Worm (Caenorhabditis elegans) whole organism, L3 larva: ENCODE measurements around the gene kbp-1.

Source experiments
- R02D3.7 ChIP-seq: fragments of 150-350 bp; optimal IDR thresholded peaks from 2 replicates; lab custom pipeline; 2014; ENCODE audit warnings: missing biosample characterization, missing genetic modification characterization
- ZK546.5 ChIP-seq: sonication (generic microtip); optimal IDR thresholded peaks from 2 replicates; lab custom pipeline; 2017; ENCODE audit warnings: missing biosample characterization, missing genetic modification characterization
- aly-2 ChIP-seq: fragments of 150-350 bp; optimal IDR thresholded peaks from 2 replicates; lab custom pipeline; 2014; ENCODE audit warnings: missing biosample characterization, missing genetic modification characterization
- ama-1 ChIP-seq: fragments of 150-350 bp; optimal IDR thresholded peaks from 2 replicates; lab custom pipeline; 2018
- ceh-16 ChIP-seq: sonication (generic microtip); optimal IDR thresholded peaks from 2 replicates; lab custom pipeline; 2017; ENCODE audit warnings: missing biosample characterization, missing genetic modification characterization
- ceh-28 ChIP-seq: fragments of 150-350 bp; optimal IDR thresholded peaks from 2 replicates; lab custom pipeline; 2014; ENCODE audit warnings: missing biosample characterization, missing genetic modification reagents, missing genetic modification characterization
- daf-12 ChIP-seq: fragments of 150-350 bp; optimal IDR thresholded peaks from 2 replicates; lab custom pipeline; 2014; ENCODE audit warnings: missing biosample characterization, missing genetic modification reagents, missing genetic modification characterization
- egl-27 ChIP-seq: sonication (generic microtip); optimal IDR thresholded peaks from 4 replicates; lab custom pipeline; 2017; ENCODE audit warnings: missing biosample characterization, missing genetic modification reagents, missing genetic modification characterization
- egl-5 ChIP-seq: fragments of 150-350 bp; optimal IDR thresholded peaks from 2 replicates; lab custom pipeline; 2017; ENCODE audit warnings: missing biosample characterization, missing genetic modification reagents, missing genetic modification characterization, inconsistent platforms
- elt-2 ChIP-seq: sonication (generic microtip); optimal IDR thresholded peaks from 2 replicates; lab custom pipeline; 2016; ENCODE audit warnings: missing genetic modification reagents, mild to moderate bottlenecking, missing genetic modification characterization, missing compliant biosample characterization
- elt-3 ChIP-seq, 3 experiments: fragments of 150-350 bp in 1 of 3; sonication (generic microtip) in 2 of 3; optimal IDR thresholded peaks; 2 replicates in 2 of 3; 4 replicates in 1 of 3; lab custom pipeline; 2014 to 2017; ENCODE audit warnings: missing biosample characterization in 3 of 3, missing genetic modification characterization in 3 of 3
- fkh-10 ChIP-seq: sonication (generic microtip); optimal IDR thresholded peaks from 2 replicates; lab custom pipeline; 2017; ENCODE audit warnings: missing biosample characterization, missing genetic modification reagents, missing genetic modification characterization
- fkh-2 ChIP-seq: fragments of 150-350 bp; optimal IDR thresholded peaks from 2 replicates; lab custom pipeline; 2014; ENCODE audit warnings: missing biosample characterization, missing genetic modification reagents, missing genetic modification characterization
- hmg-11 ChIP-seq: sonication (generic microtip); optimal IDR thresholded peaks from 2 replicates; lab custom pipeline; 2016; ENCODE audit warnings: missing genetic modification characterization, missing compliant biosample characterization
- jun-1 ChIP-seq: fragments of 150-350 bp; optimal IDR thresholded peaks from 2 replicates; lab custom pipeline; 2014; ENCODE audit warnings: missing biosample characterization, missing genetic modification reagents, missing genetic modification characterization
- lin-15B ChIP-seq: fragments of 150-350 bp; optimal IDR thresholded peaks from 2 replicates; lab custom pipeline; 2014; ENCODE audit warnings: missing biosample characterization, missing genetic modification characterization
- lin-39 ChIP-seq: fragments of 150-350 bp; optimal IDR thresholded peaks from 2 replicates; lab custom pipeline; 2018; ENCODE audit warnings: missing biosample characterization, missing genetic modification reagents, missing genetic modification characterization
- mdl-1 ChIP-seq: fragments of 150-350 bp; optimal IDR thresholded peaks from 2 replicates; lab custom pipeline; 2014; ENCODE audit warnings: missing biosample characterization, missing genetic modification characterization
- mml-1 ChIP-seq: fragments of 150-350 bp; sonication (generic microtip); optimal IDR thresholded peaks from 3 replicates; lab custom pipeline; 2014; ENCODE audit warnings: missing biosample characterization, missing genetic modification characterization
- nfya-1 ChIP-seq: sonication (generic microtip); optimal IDR thresholded peaks from 2 replicates; lab custom pipeline; 2017; ENCODE audit warnings: missing genetic modification characterization, mild to moderate bottlenecking, missing compliant biosample characterization, antibody characterized with exemption, moderate library complexity; ENCODE audit not compliant: insufficient read depth
- nhr-12 ChIP-seq: fragments of 150-350 bp; optimal IDR thresholded peaks from 2 replicates; lab custom pipeline; 2014; ENCODE audit warnings: missing biosample characterization, missing genetic modification characterization
- nhr-23 ChIP-seq: fragments of 150-350 bp; optimal IDR thresholded peaks from 2 replicates; lab custom pipeline; 2014; ENCODE audit warnings: missing biosample characterization, missing genetic modification reagents, missing genetic modification characterization
- nhr-237 ChIP-seq: fragments of 150-350 bp; optimal IDR thresholded peaks from 2 replicates; lab custom pipeline; 2014; ENCODE audit warnings: missing biosample characterization, missing genetic modification characterization
- nhr-25 ChIP-seq: sonication (generic microtip); optimal IDR thresholded peaks from 2 replicates; lab custom pipeline; 2017; ENCODE audit warnings: missing biosample characterization, missing genetic modification characterization
- nhr-28 ChIP-seq: fragments of 150-350 bp; optimal IDR thresholded peaks from 2 replicates; lab custom pipeline; 2014; ENCODE audit warnings: missing biosample characterization, missing genetic modification characterization
- nhr-43 ChIP-seq: sonication (generic microtip); optimal IDR thresholded peaks from 2 replicates; lab custom pipeline; 2016; ENCODE audit warnings: mild to moderate bottlenecking, missing genetic modification characterization, missing compliant biosample characterization; ENCODE audit not compliant: poor library complexity, severe bottlenecking
- nhr-76 ChIP-seq: fragments of 150-350 bp; sonication (generic microtip); optimal IDR thresholded peaks from 5 replicates; lab custom pipeline; 2014; ENCODE audit warnings: missing biosample characterization, missing genetic modification characterization
- pha-4 ChIP-seq: fragments of 150-350 bp; optimal IDR thresholded peaks from 2 replicates; lab custom pipeline; 2014; ENCODE audit warnings: missing biosample characterization, missing genetic modification reagents, missing genetic modification characterization
- pqm-1 ChIP-seq: fragments of 150-350 bp; optimal IDR thresholded peaks from 2 replicates; lab custom pipeline; 2017; ENCODE audit warnings: missing biosample characterization, missing genetic modification characterization, inconsistent platforms
- skn-1 ChIP-seq: fragments of 150-350 bp; optimal IDR thresholded peaks from 2 replicates; lab custom pipeline; 2014; ENCODE audit warnings: missing biosample characterization, missing genetic modification characterization
- snpc-4 ChIP-seq: fragments of 150-350 bp; optimal IDR thresholded peaks from 2 replicates; lab custom pipeline; 2014; ENCODE audit warnings: missing biosample characterization, missing genetic modification characterization
- tbx-2 ChIP-seq: sonication (generic microtip); optimal IDR thresholded peaks from 2 replicates; lab custom pipeline; 2016; ENCODE audit warnings: mild to moderate bottlenecking, missing genetic modification characterization, missing compliant biosample characterization
- unc-39 ChIP-seq: sonication (generic microtip); optimal IDR thresholded peaks from 4 replicates; lab custom pipeline; 2017; ENCODE audit warnings: missing biosample characterization, missing genetic modification characterization
- unc-62 ChIP-seq: fragments of 150-350 bp; sonication (generic microtip); optimal IDR thresholded peaks from 4 replicates; lab custom pipeline; 2014; ENCODE audit warnings: missing biosample characterization, missing genetic modification reagents, missing genetic modification characterization
- ztf-11 ChIP-seq: fragments of 150-350 bp; optimal IDR thresholded peaks from 2 replicates; lab custom pipeline; 2014; ENCODE audit warnings: missing biosample characterization, missing genetic modification characterization

Gene kbp-1

DNA sequence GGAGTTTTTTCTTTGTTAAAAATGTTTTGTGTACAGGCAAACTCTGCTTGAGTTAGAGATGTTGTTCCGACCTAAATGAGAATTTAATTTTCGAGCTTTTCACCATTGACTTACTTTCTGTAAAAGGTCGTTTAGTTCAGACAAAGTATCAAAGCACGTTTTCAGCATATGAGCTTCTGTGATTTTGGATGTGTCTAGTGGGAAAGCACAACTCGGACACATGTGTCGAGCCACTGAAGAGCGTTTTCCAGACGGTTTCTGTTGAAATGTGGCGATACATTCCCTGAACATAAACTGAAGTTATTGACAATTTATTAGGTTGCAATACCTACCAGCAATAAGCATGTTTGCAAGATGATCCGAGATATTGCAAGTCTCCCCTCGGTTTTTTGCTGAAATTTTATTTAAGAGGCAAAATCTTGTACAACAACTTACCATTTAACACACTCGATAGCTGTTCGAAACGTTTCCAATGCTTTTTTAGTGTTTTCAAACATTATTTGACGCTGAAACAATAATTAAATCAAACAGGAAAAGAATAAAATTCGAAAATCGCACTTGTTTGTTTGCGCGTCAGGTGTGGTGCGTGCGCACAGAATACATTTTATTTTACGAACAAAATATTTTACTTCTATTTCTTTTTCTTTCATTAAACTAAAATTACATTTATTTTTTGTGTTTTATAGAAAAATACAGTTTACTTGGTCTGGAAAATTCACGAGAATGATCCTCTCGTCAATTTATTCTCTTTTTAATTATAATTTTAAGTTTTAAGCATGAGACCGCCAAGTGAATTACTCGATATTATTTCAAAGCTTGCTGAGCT, 19.8 kb downstream of the kbp-1 start, which contains the start of the genes brd-1 and K04C2.2:
Gene brd-1, minus strand, starts transcription at position 506 of the 826 bp plus-strand sequence.
Gene K04C2.2, plus strand, starts transcription at position 776 of the 826 bp plus-strand sequence.
- TF ChIP-seq hmg-11 (tag; lab: Kevin White, UChicago) (peak; percentile 21), aly-2 (tag; lab: Kevin White, UChicago) (no peak), nhr-23 (tag; lab: Kevin White, UChicago) (peak; percentile 11), nfya-1 (tag; lab: Kevin White, UChicago) (peak; percentile 18), pha-4 (tag; lab: Kevin White, UChicago) (peak; percentile 35)

DNA sequence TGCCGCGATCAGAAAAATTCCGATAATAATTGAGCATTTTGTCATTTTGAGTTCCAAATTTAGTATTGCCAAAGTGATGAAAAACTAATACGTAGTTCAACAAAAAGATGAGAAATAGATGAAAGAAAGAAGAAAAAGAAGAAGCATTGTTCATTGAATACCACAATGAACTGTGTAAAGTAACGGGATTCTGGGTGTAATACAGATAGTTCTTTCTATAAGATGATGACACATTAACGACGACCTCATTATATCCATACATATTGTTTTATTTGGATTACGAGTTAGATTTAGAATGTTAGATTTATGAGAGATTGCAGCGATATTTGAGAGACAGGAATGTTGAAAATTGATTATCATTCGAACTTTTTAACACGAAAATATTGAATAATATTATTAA, 22.1 kb downstream of the kbp-1 start, which contains the start of gene K04C2.5:
Gene K04C2.5, minus strand, starts transcription at position 101 of the 400 bp plus-strand sequence.
- TF ChIP-seq R02D3.7 (tag; lab: Kevin White, UChicago) (no peak), daf-12 (tag; lab: Kevin White, UChicago) (no peak), tbx-2 (tag; lab: Kevin White, UChicago) (no peak), nhr-12 (tag; lab: Kevin White, UChicago) (no peak), lin-39 (tag; lab: Kevin White, UChicago) (no peak), ceh-16 (tag; lab: Kevin White, UChicago) (no peak), nhr-28 (tag; lab: Kevin White, UChicago) (no peak), ztf-11 (tag; lab: Kevin White, UChicago) (no peak), nhr-237 (tag; lab: Kevin White, UChicago) (no peak), mdl-1 (tag; lab: Kevin White, UChicago) (no peak), skn-1 (tag; lab: Kevin White, UChicago) (no peak), jun-1 (tag; lab: Kevin White, UChicago) (no peak), ZK546.5 (tag; lab: Kevin White, UChicago) (no peak)
- TF ChIP-seq, all 47 proteins: peak for 0

DNA sequence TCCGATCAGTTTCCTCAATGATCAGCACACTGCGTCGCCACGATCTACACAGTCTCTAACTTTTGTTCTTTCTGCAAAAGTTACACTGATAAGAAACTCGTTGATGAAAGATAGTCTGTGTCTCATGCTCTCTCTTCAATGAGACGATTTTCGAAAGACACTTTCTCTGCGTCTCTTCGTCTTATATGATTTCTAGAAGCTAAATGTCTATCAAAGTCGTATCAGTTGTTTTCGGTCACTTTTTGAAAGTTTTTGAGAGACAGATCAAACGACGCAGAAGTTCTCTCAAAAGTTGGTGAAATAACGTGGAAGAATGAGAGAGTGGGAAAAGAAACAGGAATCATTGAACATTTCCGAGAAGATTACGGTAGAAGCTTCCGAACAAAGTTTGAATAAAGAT, 25.7 kb downstream of the kbp-1 start:
- TF ChIP-seq fkh-10 (GFP tag; lab: Kevin White, UChicago) (no peak), elt-3 (tag; optimal IDR thresholded peaks at IDR 0.05; lab: Kevin White, UChicago) (peak; percentile 41 to 84 (median 77)), nhr-12 (tag; lab: Kevin White, UChicago) (no peak), nhr-25 (peak; percentile 13), nhr-23 (tag; lab: Kevin White, UChicago) (peak; percentile 84), R02D3.7 (tag; lab: Kevin White, UChicago) (peak; percentile 57), egl-5 (tag; lab: Kevin White, UChicago) (no peak), unc-39 (tag; lab: Kevin White, UChicago) (no peak), ceh-28 (tag; lab: Kevin White, UChicago) (peak; percentile 53), elt-2 (tag; lab: Kevin White, UChicago) (peak; percentile 83), pqm-1 (tag; lab: Kevin White, UChicago) (peak; percentile 79), unc-62 (GFP tag; lab: Kevin White, UChicago) (peak; percentile 19), mml-1 (tag; lab: Kevin White, UChicago) (peak; percentile 28), snpc-4 (tag; lab: Kevin White, UChicago) (no peak), ama-1 (lab: Kevin White, UChicago) (peak; percentile 31), fkh-2 (tag; lab: Kevin White, UChicago) (no peak), tbx-2 (tag; lab: Kevin White, UChicago) (no peak), egl-27 (tag; lab: Kevin White, UChicago) (peak; percentile 56), nhr-43 (tag; lab: Kevin White, UChicago) (peak; percentile 64), nfya-1 (tag; lab: Kevin White, UChicago) (peak; percentile 71), nhr-76 (tag; lab: Kevin White, UChicago) (peak; percentile 19), lin-15B (tag; lab: Kevin White, UChicago) (peak; percentile 30)
